Fruit fly (Drosophila melanogaster): ENCODE data around the gene fon.

Gene fon

dm6 chr2L:19370046-19370445, 16.0 kb downstream of the fon start, which contains the start of gene CG17349 (continued):
- TF ChIP-seq Lhr (GFP tag; optimal IDR thresholded peaks at IDR 0.05) (peak; percentile 32), unpg (GFP tag; optimal IDR thresholded peaks at IDR 0.05) (peak; percentile 23), sens (GFP tag) (peak; percentile 52), abd-A (tag; optimal IDR thresholded peaks at IDR 0.05) (peak; percentile 53), gem (tag; optimal IDR thresholded peaks at IDR 0.05) (peak; percentile 50), fd64A (GFP tag; optimal IDR thresholded peaks at IDR 0.05) (peak; percentile 44), CG5953 (GFP tag; IDR thresholded peaks at IDR 0.05) (no peak), Pdp1 (GFP tag; optimal IDR thresholded peaks at IDR 0.05) (no peak), CG15696 (tag; optimal IDR thresholded peaks at IDR 0.05) (peak; percentile 26), CG14710 (tag; optimal IDR thresholded peaks at IDR 0.05) (peak; percentile 32), salm (tag; optimal IDR thresholded peaks at IDR 0.05) (peak; percentile 27), CG6254 (GFP tag; optimal IDR thresholded peaks at IDR 0.05) (peak; percentile 14)

DNA sequence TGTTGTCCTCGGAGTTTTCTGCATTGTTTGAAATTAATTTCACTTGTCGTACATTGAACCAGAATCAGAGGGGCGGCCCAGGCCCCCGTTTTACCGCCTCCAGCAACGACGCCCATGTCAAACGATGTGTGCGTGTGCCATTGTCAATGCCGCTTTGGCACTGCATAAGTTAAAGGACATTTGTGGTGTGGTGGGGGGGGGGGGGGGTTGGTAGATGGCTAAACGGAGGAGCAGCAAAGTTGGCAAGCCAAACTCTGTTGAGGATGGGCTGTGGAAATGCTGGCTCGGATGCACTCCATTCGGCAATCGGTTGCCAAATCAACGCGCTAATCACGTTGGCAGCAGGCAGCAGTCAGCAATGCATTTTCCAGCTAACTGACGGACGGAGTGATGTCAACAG, 19.3 kb downstream of the fon start:
- TF ChIP-seq CG10431 (GFP tag; optimal IDR thresholded peaks at IDR 0.05): no peak
- no peak for TF ChIP-seq CG6272 (GFP tag; IDR thresholded peaks at IDR 0.05)
- peak; percentile 73 for TF ChIP-seq Hr39 (optimal IDR thresholded peaks at IDR 0.05)
- no peak for TF ChIP-seq hth (optimal IDR thresholded peaks at IDR 0.05)
- no peak for TF ChIP-seq CG30431 (GFP tag; optimal IDR thresholded peaks at IDR 0.05)

- TF ChIP-seq fd64A (GFP tag; optimal IDR thresholded peaks at IDR 0.05) (no peak), repo (GFP tag; optimal IDR thresholded peaks at IDR 0.05) (no peak), Nf-YB (GFP tag; optimal IDR thresholded peaks at IDR 0.05) (no peak), chinmo (GFP tag; IDR thresholded peaks at IDR 0.05; ENCODE audit: partially characterized antibody) (no peak), CG9932 (GFP tag; IDR thresholded peaks at IDR 0.05) (no peak), gem (tag; optimal IDR thresholded peaks at IDR 0.05) (peak; percentile 21), CG18599 (GFP tag; optimal IDR thresholded peaks at IDR 0.05) (no peak), Drgx (GFP tag; IDR thresholded peaks at IDR 0.05) (no peak), slou (GFP tag; optimal IDR thresholded peaks at IDR 0.05) (no peak), ci (GFP tag; IDR thresholded peaks at IDR 0.05) (no peak), CG1024 (GFP tag; IDR thresholded peaks at IDR 0.05) (no peak), rib (GFP tag; IDR thresholded peaks at IDR 0.05) (no peak), Ets65A (GFP tag) (peak; percentile 41), Pdp1 (GFP tag; optimal IDR thresholded peaks at IDR 0.05) (peak in 1 of 2 experiments; percentile 63), phol (tag; optimal IDR thresholded peaks at IDR 0.05) (no peak), NFAT (GFP tag; IDR thresholded peaks at IDR 0.05) (no peak), CG7963 (GFP tag; IDR thresholded peaks at IDR 0.05; ENCODE audit: partially characterized antibody) (no peak), ind (GFP tag; optimal IDR thresholded peaks at IDR 0.05) (no peak), sna (GFP tag; IDR thresholded peaks at IDR 0.05; ENCODE audit: partially characterized antibody) (no peak), row (GFP tag; IDR thresholded peaks at IDR 0.05) (0 out of 3 replicates have a peak, but pooled peaks have one; percentile 16), fd3F (GFP tag; optimal IDR thresholded peaks at IDR 0.05) (no peak), CG13624 (GFP tag; optimal IDR thresholded peaks at IDR 0.05) (no peak), ab (GFP tag; optimal IDR thresholded peaks at IDR 0.05) (no peak), CG15479 (GFP tag; optimal IDR thresholded peaks at IDR 0.05) (no peak), E2f2 (GFP tag; IDR thresholded peaks at IDR 0.05) (no peak), H2.0 (GFP tag; IDR thresholded peaks at IDR 0.05) (0 out of 2 replicates have a peak, but pooled peaks have one; percentile 15), CG6854 (GFP tag; optimal IDR thresholded peaks at IDR 0.05) (no peak), mld (GFP tag; IDR thresholded peaks at IDR 0.05; ENCODE audit: partially characterized antibody) (no peak), CG4730 (GFP tag; IDR thresholded peaks at IDR 0.05) (no peak), lbe (GFP tag; optimal IDR thresholded peaks at IDR 0.05) (no peak), ash1 (GFP tag; optimal IDR thresholded peaks at IDR 0.05) (no peak), Med (GFP tag) (peak; percentile 57), E2f1 (GFP tag; IDR thresholded peaks at IDR 0.05) (no peak), CG8089 (GFP tag; optimal IDR thresholded peaks at IDR 0.05) (no peak), CG10959 (GFP tag; IDR thresholded peaks at IDR 0.05) (no peak)
These were observed 19.7 kb downstream of the fon start for dm6 chr2L:19366301-19366700.
